Worm (Caenorhabditis elegans) whole organism, L1 larva: ENCODE data around the gene R11E3.19.
A peak's percentile ranks its signal among the peaks of the same experiment; 100 is the strongest.

ENCODE experiments used
- C16A3.4 ChIP-seq: fragments of 150-350 bp; optimal IDR thresholded peaks from 2 replicates; lab custom pipeline; 2014; ENCODE audit warnings: missing biosample characterization, missing genetic modification characterization
- ama-1 ChIP-seq: fragments of 150-350 bp; optimal IDR thresholded peaks from 2 replicates; lab custom pipeline; 2014
- blmp-1 ChIP-seq: fragments of 150-350 bp; optimal IDR thresholded peaks from 2 replicates; lab custom pipeline; 2014; ENCODE audit warnings: missing biosample characterization, missing genetic modification characterization
- ceh-8 ChIP-seq: fragments of 200-800 bp; sonication (Bioruptor generic); optimal IDR thresholded peaks from 2 replicates; lab custom pipeline; 2018; ENCODE audit warnings: mild to moderate bottlenecking, missing genetic modification characterization, moderate library complexity, missing compliant biosample characterization
- ceh-82 ChIP-seq, 3 experiments: fragments of 150-350 bp in 1 of 3; sonication (generic microtip) in 2 of 3; optimal IDR thresholded peaks; 2 replicates each; lab custom pipeline; 2014 to 2017; ENCODE audit warnings: missing biosample characterization in 3 of 3, missing genetic modification characterization in 3 of 3
- ceh-88 ChIP-seq: fragments of 200-800 bp; sonication (Bioruptor generic); IDR thresholded peaks from 2 replicates; pipeline ENCODE4 v1.3.6; 2022; ENCODE audit warnings: missing genetic modification characterization, missing compliant biosample characterization
- dpl-1 ChIP-seq, 3 experiments: fragments of 150-350 bp in 2 of 3; sonication (generic microtip) in 1 of 3; optimal IDR thresholded peaks; 2 replicates each; lab custom pipeline; 2014 to 2017; ENCODE audit warnings: missing biosample characterization in 3 of 3, missing genetic modification characterization in 3 of 3, missing genetic modification reagents in 3 of 3
- dsc-1 ChIP-seq: sonication (generic microtip); optimal IDR thresholded peaks from 2 replicates; lab custom pipeline; 2016; ENCODE audit warnings: mild to moderate bottlenecking, missing genetic modification characterization, missing compliant biosample characterization
- efl-1 ChIP-seq, 4 experiments: fragments of 150-350 bp; optimal IDR thresholded peaks in 3 of 4; peaks in 1 of 4; 1 replicate in 1 of 4; 2 replicates in 3 of 4; lab custom pipeline; 2014; ENCODE audit warnings: missing biosample characterization in 2 of 4, missing genetic modification characterization in 2 of 4, missing genetic modification reagents in 2 of 4
- efl-3 ChIP-seq: fragments of 200-800 bp; sonication (Bioruptor generic); optimal IDR thresholded peaks from 2 replicates; lab custom pipeline; 2018; ENCODE audit warnings: mild to moderate bottlenecking, missing genetic modification characterization, missing compliant biosample characterization
- egl-13 ChIP-seq: sonication (generic microtip); optimal IDR thresholded peaks from 2 replicates; lab custom pipeline; 2016; ENCODE audit warnings: missing genotype, missing genetic modification reagents, missing genetic modification characterization, missing compliant biosample characterization
- elt-2 ChIP-seq: sonication (generic microtip); optimal IDR thresholded peaks from 2 replicates; lab custom pipeline; 2016; ENCODE audit warnings: missing genetic modification characterization, mild to moderate bottlenecking, inconsistent platforms, missing compliant biosample characterization, missing genetic modification reagents
- elt-3 ChIP-seq, 6 experiments: fragments of 150-350 bp in 1 of 6; sonication (generic microtip); optimal IDR thresholded peaks; 2 replicates each; lab custom pipeline; 2017 to 2018; ENCODE audit warnings: missing biosample characterization in 6 of 6, missing genetic modification characterization in 6 of 6, inconsistent platforms in 1 of 6
- fkh-10 ChIP-seq: sonication (generic microtip); optimal IDR thresholded peaks from 2 replicates; lab custom pipeline; 2017; ENCODE audit warnings: missing biosample characterization, missing genetic modification reagents, missing genetic modification characterization
- grh-1 ChIP-seq: fragments of 200-800 bp; sonication (Bioruptor generic); IDR thresholded peaks from 2 replicates; pipeline ENCODE4 v1.3.6; 2022; ENCODE audit warnings: missing genetic modification reagents, missing genetic modification characterization, missing compliant biosample characterization
- isw-1 ChIP-seq: fragments of 200-800 bp; sonication (Bioruptor generic); IDR thresholded peaks from 2 replicates; pipeline ENCODE4 v1.3.6; 2022; ENCODE audit warnings: missing genetic modification characterization, missing compliant biosample characterization
- jun-1 ChIP-seq: fragments of 150-350 bp; optimal IDR thresholded peaks from 2 replicates; lab custom pipeline; 2014; ENCODE audit warnings: missing biosample characterization, missing genetic modification reagents, missing genetic modification characterization
- lin-35 ChIP-seq, 2 experiments: fragments of 150-350 bp; optimal IDR thresholded peaks; 2 replicates each; lab custom pipeline; 2014; ENCODE audit warnings: missing biosample characterization in 2 of 2, missing genetic modification characterization in 2 of 2, missing genetic modification reagents in 2 of 2
- lin-39 ChIP-seq: fragments of 150-350 bp; optimal IDR thresholded peaks from 2 replicates; lab custom pipeline; 2014; ENCODE audit warnings: missing biosample characterization, missing genetic modification reagents, missing genetic modification characterization
- lsy-2 ChIP-seq, 2 experiments: fragments of 150-350 bp; optimal IDR thresholded peaks; 2 replicates each; lab custom pipeline; 2014; ENCODE audit warnings: missing biosample characterization in 2 of 2, missing genetic modification characterization in 2 of 2
- mab-9 ChIP-seq: fragments of 200-800 bp; sonication (Bioruptor generic); IDR thresholded peaks from 2 replicates; pipeline ENCODE4 v1.3.6; 2022; ENCODE audit warnings: missing genetic modification reagents, missing genetic modification characterization, missing compliant biosample characterization
- mdl-1 ChIP-seq, 2 experiments: fragments of 150-350 bp; optimal IDR thresholded peaks; 2 replicates each; lab custom pipeline; 2014 to 2017; ENCODE audit warnings: missing biosample characterization in 2 of 2, missing genetic modification characterization in 2 of 2, inconsistent platforms in 1 of 2
- mep-1 ChIP-seq: fragments of 150-350 bp; optimal IDR thresholded peaks from 2 replicates; lab custom pipeline; 2014; ENCODE audit warnings: missing biosample characterization, missing genetic modification characterization
- nhr-11 ChIP-seq: fragments of 150-350 bp; optimal IDR thresholded peaks from 2 replicates; lab custom pipeline; 2014; ENCODE audit warnings: missing biosample characterization, missing genetic modification characterization
- nhr-19 ChIP-seq: fragments of 200-800 bp; sonication (Bioruptor generic); conservative IDR thresholded peaks from 2 replicates; pipeline ENCODE4 v1.3.6; 2022; ENCODE audit warnings: missing genetic modification characterization, missing compliant biosample characterization
- nhr-237 ChIP-seq: fragments of 150-350 bp; optimal IDR thresholded peaks from 2 replicates; lab custom pipeline; 2014; ENCODE audit warnings: missing biosample characterization, missing genetic modification characterization
- nhr-28 ChIP-seq: fragments of 150-350 bp; optimal IDR thresholded peaks from 2 replicates; lab custom pipeline; 2014; ENCODE audit warnings: missing biosample characterization, missing genetic modification characterization
- nhr-47 ChIP-seq: sonication (generic microtip); optimal IDR thresholded peaks from 2 replicates; lab custom pipeline; 2016; ENCODE audit warnings: mild to moderate bottlenecking, missing genetic modification characterization, moderate library complexity, missing compliant biosample characterization
- nhr-71 ChIP-seq: sonication (generic microtip); optimal IDR thresholded peaks from 2 replicates; lab custom pipeline; 2016; ENCODE audit warnings: mild to moderate bottlenecking, missing genetic modification characterization, moderate library complexity, missing compliant biosample characterization
- nhr-77 ChIP-seq: fragments of 150-350 bp; optimal IDR thresholded peaks from 2 replicates; lab custom pipeline; 2014; ENCODE audit warnings: missing biosample characterization, missing genetic modification characterization
- nhr-85 ChIP-seq: sonication (generic microtip); peaks from one replicate; lab custom pipeline; 2016; ENCODE audit warnings: missing genetic modification characterization, inconsistent platforms, missing compliant biosample characterization
- nhr-90 ChIP-seq: sonication (generic microtip); optimal IDR thresholded peaks from 2 replicates; lab custom pipeline; 2016; ENCODE audit warnings: mild to moderate bottlenecking, missing genetic modification characterization, missing compliant biosample characterization; ENCODE audit not compliant: poor library complexity
- skn-1 ChIP-seq: fragments of 150-350 bp; optimal IDR thresholded peaks from 2 replicates; lab custom pipeline; 2014; ENCODE audit warnings: missing biosample characterization, missing genetic modification characterization
- snpc-4 ChIP-seq: fragments of 150-350 bp; optimal IDR thresholded peaks from 2 replicates; lab custom pipeline; 2014; ENCODE audit warnings: missing biosample characterization, missing genetic modification characterization
- snu-23 ChIP-seq: sonication (generic microtip); optimal IDR thresholded peaks from 2 replicates; lab custom pipeline; 2016; ENCODE audit warnings: missing genetic modification characterization, missing compliant biosample characterization
- sox-4 ChIP-seq: sonication (generic microtip); optimal IDR thresholded peaks from 2 replicates; lab custom pipeline; 2016; ENCODE audit warnings: missing genetic modification characterization, missing compliant biosample characterization
- sup-37 ChIP-seq: fragments of 200-800 bp; sonication (Bioruptor generic); optimal IDR thresholded peaks from 2 replicates; lab custom pipeline; 2018; ENCODE audit warnings: mild to moderate bottlenecking, missing genetic modification characterization, missing compliant biosample characterization
- tbx-2 ChIP-seq: sonication (generic microtip); optimal IDR thresholded peaks from 2 replicates; lab custom pipeline; 2016; ENCODE audit warnings: missing genetic modification characterization, missing compliant biosample characterization
- tlp-1 ChIP-seq: fragments of 150-350 bp; optimal IDR thresholded peaks from 2 replicates; lab custom pipeline; 2014; ENCODE audit warnings: missing biosample characterization, missing genetic modification characterization
- unc-130 ChIP-seq: fragments of 150-350 bp; optimal IDR thresholded peaks from 2 replicates; lab custom pipeline; 2017; ENCODE audit warnings: missing biosample characterization, missing genetic modification characterization, inconsistent platforms
- unc-30 ChIP-seq: sonication (generic microtip); optimal IDR thresholded peaks from 2 replicates; lab custom pipeline; 2017; ENCODE audit warnings: missing biosample characterization, missing genetic modification characterization
- unc-62 ChIP-seq: fragments of 150-350 bp; optimal IDR thresholded peaks from 2 replicates; lab custom pipeline; 2014; ENCODE audit warnings: missing biosample characterization, missing genetic modification reagents, missing genetic modification characterization
- unc-86 ChIP-seq: sonication (generic microtip); optimal IDR thresholded peaks from 2 replicates; lab custom pipeline; 2016; ENCODE audit warnings: missing genetic modification characterization, missing compliant biosample characterization
- unc-98 ChIP-seq: fragments of 200-800 bp; sonication (Bioruptor generic); IDR thresholded peaks from 2 replicates; pipeline ENCODE4 v1.3.6; 2022; ENCODE audit warnings: missing genetic modification characterization, missing compliant biosample characterization
- zag-1 ChIP-seq: fragments of 150-350 bp; optimal IDR thresholded peaks from 2 replicates; lab custom pipeline; 2014; ENCODE audit warnings: missing biosample characterization, missing genetic modification characterization

R11E3.19 gene

DNA sequence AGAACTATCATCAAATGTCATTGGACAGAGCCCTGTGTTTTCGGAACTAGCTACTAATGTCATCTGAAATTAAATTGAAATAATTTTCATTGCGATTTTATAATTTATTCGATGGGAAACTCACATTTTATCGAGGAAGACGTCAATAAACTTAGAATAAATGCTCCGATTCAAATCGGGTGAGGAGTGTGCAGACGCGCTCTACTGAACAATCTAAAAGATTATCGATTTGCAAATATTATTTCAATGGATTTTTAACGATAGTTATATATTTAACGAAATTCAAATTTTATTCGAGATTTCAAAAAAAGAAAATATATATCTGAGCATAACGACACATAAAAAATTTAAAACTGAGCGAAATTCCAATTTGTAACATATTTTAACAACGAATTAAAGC lies 23.2 kb upstream of the R11E3.19 start, which contains the start of gene eor-1 (continued):
- TF ChIP-seq unc-62 (GFP tag; lab: Kevin White, UChicago) (no peak), ceh-88 (GFP tag; lab: Robert Waterston, UW) (no peak), dsc-1 (tag; lab: Kevin White, UChicago) (peak; percentile 26), nhr-11 (tag; lab: Kevin White, UChicago) (no peak), tbx-2 (tag; lab: Kevin White, UChicago) (peak; percentile 26)

ce11 chrIV:4795111-4795510 lies 19.2 kb upstream of the R11E3.19 start:
- TF ChIP-seq dsc-1 (tag; lab: Kevin White, UChicago) = no peak
- peak; percentile 91 for TF ChIP-seq blmp-1 (tag; lab: Kevin White, UChicago)
- peak in 1 of 6 experiments; percentile 3 for TF ChIP-seq elt-3 (tag; optimal IDR thresholded peaks at IDR 0.05; lab: Kevin White, UChicago)
- TF ChIP-seq, all 84 proteins: peak for 2

DNA sequence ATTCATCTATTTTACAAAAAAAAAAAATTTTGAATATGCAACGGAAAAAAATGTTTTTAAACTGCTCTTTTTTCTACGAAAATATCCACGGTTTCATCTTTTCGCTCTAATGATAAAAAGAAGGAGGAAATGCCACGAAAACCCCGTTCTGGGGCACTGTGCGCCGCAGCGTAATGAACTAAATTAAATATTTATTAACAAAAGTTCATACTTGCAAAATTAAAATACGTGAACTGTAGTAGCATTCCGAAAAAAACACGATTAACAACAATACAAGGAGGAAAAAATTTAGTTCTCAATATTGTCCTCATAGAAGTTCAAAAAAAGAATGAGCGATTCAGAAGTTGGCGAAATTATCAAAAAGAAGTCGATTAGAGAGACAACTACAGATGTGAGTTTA lies 13.5 kb upstream of the R11E3.19 start, which contains the start of gene R11E3.1:
Gene R11E3.1, plus strand, starts transcription at position 301 of the 400 bp plus-strand sequence.
- TF ChIP-seq nhr-77 (tag; lab: Kevin White, UChicago) (no peak), efl-3 (GFP tag; lab: Kevin White, UChicago) (no peak), mep-1 (tag; lab: Kevin White, UChicago) (no peak), fkh-10 (GFP tag; lab: Kevin White, UChicago) (no peak), unc-130 (tag; lab: Kevin White, UChicago) (no peak), nhr-28 (no peak), lin-39 (tag; lab: Kevin White, UChicago) (no peak), unc-86 (no peak), nhr-11 (tag; lab: Kevin White, UChicago) (no peak), nhr-19 (GFP tag; lab: Robert Waterston, UW) (no peak)

ce11 chrIV:4788332-4788731 lies 12.4 kb upstream of the R11E3.19 start, which contains the start of gene nhr-104:
nhr-104 (minus strand) TSS chrIV:4788692.
- TF ChIP-seq mep-1 (tag; lab: Kevin White, UChicago) (peak; percentile 48), nhr-77 (tag; lab: Kevin White, UChicago) (peak; percentile 15), ama-1 (lab: Kevin White, UChicago) (no peak), unc-30 (tag; lab: Kevin White, UChicago) (no peak), tlp-1 (no peak), lsy-2 (tag; optimal IDR thresholded peaks at IDR 0.05; lab: Kevin White, UChicago) (peak; percentile 30 to 63), C16A3.4 (tag; lab: Kevin White, UChicago) (peak; percentile 37), efl-1 (optimal IDR thresholded peaks at IDR 0.05; lab: Kevin White, UChicago) (peak; percentile 20 to 49), efl-1 (GFP tag; optimal IDR thresholded peaks at IDR 0.05 in 1 of 2; lab: Kevin White, UChicago) (peak in 1 of 2 experiments; percentile 3), jun-1 (tag; lab: Kevin White, UChicago) (peak; percentile 28), ceh-82 (tag; optimal IDR thresholded peaks at IDR 0.05; lab: Kevin White, UChicago) (peak in 1 of 3 experiments; percentile 7), unc-98 (GFP tag; lab: Robert Waterston, UW) (no peak), nhr-28 (no peak), sox-4 (tag; lab: Kevin White, UChicago) (no peak), mab-9 (GFP tag; lab: Robert Waterston, UW) (no peak), nhr-47 (tag; lab: Kevin White, UChicago) (no peak), egl-13 (tag; lab: Kevin White, UChicago) (no peak), tbx-2 (tag; lab: Kevin White, UChicago) (peak; percentile 30), elt-3 (tag; optimal IDR thresholded peaks at IDR 0.05; lab: Kevin White, UChicago) (peak in 3 of 6 experiments; percentile 40 to 73 (median 41)), nhr-85 (peak; percentile 85), skn-1 (tag; lab: Kevin White, UChicago) (peak; percentile 96), snpc-4 (no peak), snu-23 (GFP tag; lab: Kevin White, UChicago) (peak; percentile 61), isw-1 (no peak), nhr-237 (peak; percentile 8), dpl-1 (GFP tag; optimal IDR thresholded peaks at IDR 0.05; lab: Kevin White, UChicago) (peak in 1 of 3 experiments; percentile 42), fkh-10 (GFP tag; lab: Kevin White, UChicago) (no peak), blmp-1 (tag; lab: Kevin White, UChicago) (peak; percentile 31), nhr-71 (no peak), zag-1 (tag; lab: Kevin White, UChicago) (no peak), elt-2 (tag; lab: Kevin White, UChicago) (peak; percentile 45), lin-35 (GFP tag; optimal IDR thresholded peaks at IDR 0.05; lab: Kevin White, UChicago) (peak in 1 of 2 experiments; percentile 74), sup-37 (GFP tag; lab: Kevin White, UChicago) (no peak), mdl-1 (tag; optimal IDR thresholded peaks at IDR 0.05; lab: Kevin White, UChicago) (peak in 1 of 2 experiments; percentile 13), grh-1 (peak; percentile 87), lin-39 (tag; lab: Kevin White, UChicago) (no peak), nhr-90 (tag; lab: Kevin White, UChicago) (peak; percentile 47), ceh-8 (GFP tag; lab: Kevin White, UChicago) (no peak)
